Fruit fly (Drosophila melanogaster): Measurements from ENCODE around the gene CG4768.

dm6 chrX:16811213-16811749 lies 19.4 kb downstream of the CG4768 start, which contains the start of gene CG4829:
- peak; percentile 32 for TF ChIP-seq dmrt93B (GFP tag; optimal IDR thresholded peaks at IDR 0.05)
- TF ChIP-seq Myc (optimal IDR thresholded peaks at IDR 0.05), result no peak
- no peak for TF ChIP-seq jim (GFP tag; optimal IDR thresholded peaks at IDR 0.05)
- no peak for TF ChIP-seq Rel (GFP tag; optimal IDR thresholded peaks at IDR 0.05)
- TF ChIP-seq Rel (tag; optimal IDR thresholded peaks at IDR 0.05), result no peak
- peak; percentile 31 for TF ChIP-seq br (GFP tag; optimal IDR thresholded peaks at IDR 0.05)
- no peak for TF ChIP-seq psq (GFP tag; optimal IDR thresholded peaks at IDR 0.05)
- peak; percentile 40 for TF ChIP-seq fru (GFP tag; optimal IDR thresholded peaks at IDR 0.05)
- no peak for TF ChIP-seq lola (GFP tag; optimal IDR thresholded peaks at IDR 0.05)
- TF ChIP-seq ey (GFP tag; optimal IDR thresholded peaks at IDR 0.05), result peak; percentile 33
- TF ChIP-seq Abd-B (GFP tag; optimal IDR thresholded peaks at IDR 0.05), result no peak
- TF ChIP-seq OdsH (GFP tag; optimal IDR thresholded peaks at IDR 0.05), result peak; percentile 9

All from whole organism, wandering third instar larva.